Worm (Caenorhabditis elegans) whole organism, L4 larva: Measurements from ENCODE around the gene nhr-76.

Source experiments
- D1046.2 ChIP-seq: fragments of 200-800 bp; sonication (Bioruptor generic); IDR thresholded peaks from 2 replicates; pipeline ENCODE4 v1.3.6; 2022; ENCODE audit warnings: missing genetic modification characterization, missing compliant biosample characterization
- F44E2.7 ChIP-seq: fragments of 200-800 bp; sonication (Bioruptor generic); IDR thresholded peaks from 2 replicates; pipeline ENCODE4 v2.1.2; 2022; ENCODE audit warnings: missing genetic modification characterization, missing compliant biosample characterization
- R02D3.7 ChIP-seq: fragments of 150-350 bp; sonication (generic microtip); optimal IDR thresholded peaks from 3 replicates; lab custom pipeline; 2014; ENCODE audit warnings: missing biosample characterization, missing genetic modification characterization
- T20F7.1 ChIP-seq: fragments of 200-800 bp; sonication (Bioruptor generic); optimal IDR thresholded peaks from 2 replicates; lab custom pipeline; 2018; ENCODE audit warnings: mild to moderate bottlenecking, missing genetic modification characterization, missing compliant biosample characterization
- aha-1 ChIP-seq: fragments of 150-350 bp; peaks from one replicate; lab custom pipeline; 2014; ENCODE audit warnings: missing biosample characterization, missing genetic modification characterization
- ama-1 ChIP-seq: fragments of 150-350 bp; optimal IDR thresholded peaks from 2 replicates; lab custom pipeline; 2014; ENCODE audit warnings: inconsistent platforms, mixed read lengths
- arid-1 ChIP-seq: fragments of 200-800 bp; sonication (Bioruptor generic); conservative IDR thresholded peaks from 2 replicates; pipeline ENCODE4 v1.3.6; 2022; ENCODE audit warnings: missing genetic modification reagents, missing genetic modification characterization, missing compliant biosample characterization
- ceh-32 ChIP-seq: sonication (generic microtip); optimal IDR thresholded peaks from 2 replicates; lab custom pipeline; 2016; ENCODE audit warnings: mild to moderate bottlenecking, missing genetic modification characterization, missing compliant biosample characterization; ENCODE audit not compliant: poor library complexity
- ceh-62 ChIP-seq: sonication (generic microtip); optimal IDR thresholded peaks from 2 replicates; lab custom pipeline; 2017; ENCODE audit warnings: missing biosample characterization, missing genetic modification characterization
- cey-2 ChIP-seq: sonication (generic microtip); optimal IDR thresholded peaks from 3 replicates; lab custom pipeline; 2017; ENCODE audit warnings: missing genetic modification characterization, mild to moderate bottlenecking, missing compliant biosample characterization, antibody characterized with exemption, borderline replicate concordance; ENCODE audit not compliant: insufficient read depth
- daf-16 ChIP-seq, 3 experiments: sonication (generic microtip); optimal IDR thresholded peaks; 2 replicates each; lab custom pipeline; 2016 to 2017; ENCODE audit warnings: missing genetic modification characterization in 3 of 3, missing genetic modification reagents in 3 of 3, mild to moderate bottlenecking in 2 of 3, missing compliant biosample characterization in 2 of 3, missing biosample characterization in 1 of 3, moderate library complexity in 1 of 3
- dmd-6 ChIP-seq: fragments of 200-800 bp; sonication (Bioruptor generic); IDR thresholded peaks from 2 replicates; pipeline ENCODE4 v1.3.6; 2022; ENCODE audit warnings: missing genetic modification reagents, missing genetic modification characterization, missing compliant biosample characterization
- hlh-11 ChIP-seq: fragments of 200-800 bp; sonication (Bioruptor generic); optimal IDR thresholded peaks from 2 replicates; lab custom pipeline; 2018; ENCODE audit warnings: mild to moderate bottlenecking, missing genetic modification characterization, missing compliant biosample characterization
- lin-15B ChIP-seq: fragments of 150-350 bp; sonication (generic microtip); optimal IDR thresholded peaks from 3 replicates; lab custom pipeline; 2014; ENCODE audit warnings: missing biosample characterization, missing genetic modification characterization
- lin-38 ChIP-seq: fragments of 200-800 bp; sonication (Bioruptor generic); IDR thresholded peaks from 2 replicates; pipeline ENCODE4 v1.3.6; 2022; ENCODE audit warnings: missing genetic modification reagents, missing genetic modification characterization, missing compliant biosample characterization
- lin-39 ChIP-seq: fragments of 150-350 bp; optimal IDR thresholded peaks from 2 replicates; lab custom pipeline; 2014; ENCODE audit warnings: missing biosample characterization, missing genetic modification reagents, missing genetic modification characterization
- lsy-2 ChIP-seq, 2 experiments: fragments of 150-350 bp in 1 of 2; sonication (generic microtip) in 1 of 2; optimal IDR thresholded peaks; 2 replicates each; lab custom pipeline; 2014 to 2017; ENCODE audit warnings: missing biosample characterization in 2 of 2, missing genetic modification characterization in 2 of 2
- madf-5 ChIP-seq, 2 experiments: fragments of 200-800 bp; sonication (Bioruptor generic); IDR thresholded peaks; 2 replicates each; pipeline ENCODE4 v1.3.6; 2022; ENCODE audit warnings: missing compliant biosample characterization in 2 of 2, missing genetic modification characterization in 2 of 2
- mdl-1 ChIP-seq, 2 experiments: fragments of 150-350 bp in 1 of 2; sonication (generic microtip) in 1 of 2; optimal IDR thresholded peaks; 2 replicates each; lab custom pipeline; 2014 to 2017; ENCODE audit warnings: missing biosample characterization in 2 of 2, missing genetic modification characterization in 2 of 2
- mdt-29 ChIP-seq: fragments of 200-800 bp; sonication (Bioruptor generic); IDR thresholded peaks from 2 replicates; pipeline ENCODE4 v1.3.6; 2022; ENCODE audit warnings: missing genetic modification reagents, missing genetic modification characterization, missing compliant biosample characterization
- mep-1 ChIP-seq: fragments of 150-350 bp; sonication (generic microtip); optimal IDR thresholded peaks from 3 replicates; lab custom pipeline; 2014; ENCODE audit warnings: missing biosample characterization, missing genetic modification characterization
- mes-2 ChIP-seq: sonication (generic microtip); optimal IDR thresholded peaks from 2 replicates; lab custom pipeline; 2016; ENCODE audit warnings: missing genotype, mild to moderate bottlenecking, missing genetic modification characterization, missing compliant biosample characterization; ENCODE audit not compliant: poor library complexity, severe bottlenecking
- mxl-2 ChIP-seq: fragments of 200-800 bp; sonication (Bioruptor generic); conservative IDR thresholded peaks from 2 replicates; pipeline ENCODE4 v1.3.6; 2022; ENCODE audit warnings: missing genetic modification reagents, missing genetic modification characterization, missing compliant biosample characterization
- mxl-3 ChIP-seq: fragments of 200-800 bp; sonication (Bioruptor generic); optimal IDR thresholded peaks from 2 replicates; lab custom pipeline; 2018; ENCODE audit warnings: mild to moderate bottlenecking, missing genetic modification characterization, missing compliant biosample characterization
- nhr-10 ChIP-seq: fragments of 150-350 bp; optimal IDR thresholded peaks from 2 replicates; lab custom pipeline; 2014; ENCODE audit warnings: missing biosample characterization, missing genetic modification characterization
- nhr-111 ChIP-seq: fragments of 200-800 bp; sonication (Bioruptor generic); optimal IDR thresholded peaks from 2 replicates; lab custom pipeline; 2018; ENCODE audit warnings: mild to moderate bottlenecking, missing genetic modification characterization, missing compliant biosample characterization
- nhr-42 ChIP-seq: fragments of 200-800 bp; sonication (Bioruptor generic); IDR thresholded peaks from 2 replicates; pipeline ENCODE4 v1.3.6; 2022; ENCODE audit warnings: missing genetic modification characterization, missing compliant biosample characterization
- nhr-6 ChIP-seq: fragments of 150-350 bp; optimal IDR thresholded peaks from 2 replicates; lab custom pipeline; 2014; ENCODE audit warnings: missing biosample characterization, missing genetic modification characterization
- nhr-76 ChIP-seq: fragments of 150-350 bp; optimal IDR thresholded peaks from 2 replicates; lab custom pipeline; 2014; ENCODE audit warnings: missing biosample characterization, missing genetic modification characterization
- rbr-2 ChIP-seq: sonication (generic microtip); optimal IDR thresholded peaks from 2 replicates; lab custom pipeline; 2016; ENCODE audit warnings: missing genotype, missing genetic modification characterization, missing compliant biosample characterization
- saeg-2 ChIP-seq: fragments of 200-800 bp; sonication (Bioruptor generic); IDR thresholded peaks from 2 replicates; pipeline ENCODE4 v1.3.6; 2022; ENCODE audit warnings: missing genetic modification reagents, missing genetic modification characterization, missing compliant biosample characterization
- set-16 ChIP-seq: fragments of 200-800 bp; sonication (Bioruptor generic); IDR thresholded peaks from 2 replicates; pipeline ENCODE4 v1.3.6; 2022; ENCODE audit warnings: missing genetic modification reagents, missing genetic modification characterization, missing compliant biosample characterization
- snpc-4 ChIP-seq: fragments of 150-350 bp; optimal IDR thresholded peaks from 2 replicates; lab custom pipeline; 2014; ENCODE audit warnings: missing biosample characterization, missing genetic modification characterization
- tra-1 ChIP-seq: fragments of 200-800 bp; sonication (Bioruptor generic); IDR thresholded peaks from 2 replicates; pipeline ENCODE4 v1.3.6; 2022; ENCODE audit warnings: missing genetic modification reagents, missing genetic modification characterization, missing compliant biosample characterization
- unc-130 ChIP-seq: sonication (generic microtip); optimal IDR thresholded peaks from 2 replicates; lab custom pipeline; 2016; ENCODE audit warnings: missing genetic modification reagents, missing genetic modification characterization, missing compliant biosample characterization
- zag-1 ChIP-seq: fragments of 150-350 bp; optimal IDR thresholded peaks from 2 replicates; lab custom pipeline; 2014; ENCODE audit warnings: missing biosample characterization, missing genetic modification characterization
- zfp-3 ChIP-seq: fragments of 200-800 bp; sonication (Bioruptor generic); conservative IDR thresholded peaks from 2 replicates; pipeline ENCODE4 v1.3.6; 2022; ENCODE audit warnings: missing genetic modification reagents, missing genetic modification characterization, missing compliant biosample characterization
- zip-2 ChIP-seq: fragments of 150-350 bp; optimal IDR thresholded peaks from 2 replicates; lab custom pipeline; 2014; ENCODE audit warnings: missing biosample characterization, missing genetic modification characterization

Gene nhr-76

DNA sequence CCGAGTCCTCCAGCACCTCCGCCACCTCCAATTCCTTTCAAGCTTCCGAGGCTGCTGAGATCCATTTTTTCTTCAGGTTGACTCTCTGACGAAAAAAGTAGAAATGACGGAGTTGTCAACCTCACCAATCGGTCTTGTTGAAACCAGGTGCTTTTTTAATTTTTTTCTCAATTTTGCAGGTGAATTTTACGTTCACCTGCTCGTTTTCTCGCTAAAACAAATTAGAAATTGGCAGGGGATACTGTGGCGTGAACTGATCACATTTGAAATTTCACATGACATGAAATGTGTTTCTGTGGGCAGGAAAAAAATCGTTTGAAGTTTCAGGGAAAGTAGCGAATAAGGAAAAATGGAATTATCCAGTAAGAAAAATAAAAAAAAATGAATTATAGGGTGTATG lies 35.0 kb upstream of the nhr-76 start, which contains the start of gene C18H7.6:
Gene C18H7.6 (minus strand): TSS at position 104 of the 400 bp plus-strand sequence.
- TF ChIP-seq madf-5 (GFP tag; IDR thresholded peaks at IDR 0.05; lab: Robert Waterston, UW) (no peak), mes-2 (tag; lab: Kevin White, UChicago) (no peak), arid-1 (no peak), set-16 (GFP tag; lab: Robert Waterston, UW) (0 out of 2 replicates have a peak, but pooled peaks have one; percentile 7)

DNA sequence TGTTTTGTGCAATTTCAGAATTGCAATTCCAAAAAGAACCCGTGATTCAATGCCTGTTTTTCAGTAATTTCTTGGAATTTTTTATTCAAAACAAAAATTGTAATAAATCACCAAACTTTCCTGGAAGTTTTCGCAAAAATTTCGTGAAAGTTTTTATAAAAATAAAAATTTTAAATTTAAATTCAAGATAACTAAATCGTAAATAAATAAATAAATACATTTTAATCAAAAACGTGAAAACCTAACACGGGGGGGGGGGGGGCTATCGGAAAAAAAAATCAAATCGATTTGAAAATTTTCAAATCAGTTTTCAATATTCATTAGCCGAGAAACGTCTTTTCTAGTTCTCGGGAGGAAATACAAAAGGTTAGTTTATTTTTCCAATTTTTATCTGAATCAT lies 34.3 kb upstream of the nhr-76 start, which contains the start of gene C18H7.4:
Gene C18H7.4 (plus strand): TSS at position 301 of the 400 bp plus-strand sequence.
- TF ChIP-seq rbr-2 (tag; lab: Kevin White, UChicago) (no peak), zip-2 (no peak), lin-39 (tag; lab: Kevin White, UChicago) (no peak), zfp-3 (no peak), saeg-2 (GFP tag; lab: Robert Waterston, UW) (no peak), R02D3.7 (tag; lab: Kevin White, UChicago) (no peak), nhr-76 (tag; lab: Kevin White, UChicago) (no peak), ceh-32 (tag; lab: Kevin White, UChicago) (no peak), lin-38 (no peak), lin-15B (tag; lab: Kevin White, UChicago) (no peak), aha-1 (no peak), unc-130 (GFP tag; lab: Kevin White, UChicago) (no peak), zag-1 (no peak), nhr-10 (tag; lab: Kevin White, UChicago) (no peak), snpc-4 (tag; lab: Kevin White, UChicago) (no peak), lsy-2 (tag; optimal IDR thresholded peaks at IDR 0.05; lab: Kevin White, UChicago) (no peak), cey-2 (no peak)

ce11 chrIV:594840-595239 lies 32.5 kb upstream of the nhr-76 start:
- TF ChIP-seq aha-1 (peak; percentile 92), madf-5 (GFP tag; IDR thresholded peaks at IDR 0.05; lab: Robert Waterston, UW) (no peak), set-16 (GFP tag; lab: Robert Waterston, UW) (peak; percentile 69), F44E2.7 (GFP tag; lab: Robert Waterston, UW) (no peak)
- TF ChIP-seq, all 104 proteins: peak for 2

DNA sequence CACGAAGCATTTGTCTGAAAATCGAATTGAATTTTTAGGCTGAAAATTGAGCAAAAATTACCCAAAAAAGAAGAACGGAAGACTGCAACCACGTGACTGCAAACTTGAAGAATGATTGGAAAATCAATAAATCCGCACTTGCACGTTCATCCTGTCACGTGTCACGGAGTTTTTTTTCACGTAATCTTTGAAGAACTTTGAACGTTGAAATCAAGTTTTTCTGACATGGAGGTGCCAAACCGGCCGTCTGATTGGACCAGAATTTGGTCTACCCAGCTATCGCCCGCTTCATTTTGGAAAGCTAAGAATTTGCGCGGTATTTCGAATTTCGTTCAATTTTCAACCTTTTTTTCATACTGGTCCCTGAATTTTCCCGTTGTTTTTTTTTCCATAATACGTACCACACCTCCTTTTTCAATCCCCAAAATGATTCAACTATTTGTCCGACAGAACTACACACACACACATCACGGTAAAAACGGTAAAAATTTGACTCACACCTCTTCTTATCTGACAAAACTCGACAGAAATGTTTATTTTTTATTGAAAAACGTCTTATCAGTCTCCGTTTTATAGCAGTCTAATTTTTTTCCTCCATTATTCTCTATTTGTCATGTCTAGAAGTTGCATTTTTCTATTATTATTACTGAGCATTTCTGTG lies 30.9 kb upstream of the nhr-76 start, which contains the start of the genes C18H7.7 and C18H7.11:
Gene C18H7.7 (minus strand): TSS at position 101 of the 661 bp plus-strand sequence.
Gene C18H7.11 (plus strand): TSS at position 611 of the 661 bp plus-strand sequence.
- TF ChIP-seq dmd-6 (GFP tag; lab: Robert Waterston, UW) (peak; percentile 27; the same call in 1 of the 2 replicates), daf-16 (GFP tag; optimal IDR thresholded peaks at IDR 0.05; lab: Kevin White, UChicago) (no peak), daf-16 (tag; optimal IDR thresholded peaks at IDR 0.05; lab: Kevin White, UChicago) (peak; percentile 31), hlh-11 (tag; lab: Kevin White, UChicago) (no peak)

DNA sequence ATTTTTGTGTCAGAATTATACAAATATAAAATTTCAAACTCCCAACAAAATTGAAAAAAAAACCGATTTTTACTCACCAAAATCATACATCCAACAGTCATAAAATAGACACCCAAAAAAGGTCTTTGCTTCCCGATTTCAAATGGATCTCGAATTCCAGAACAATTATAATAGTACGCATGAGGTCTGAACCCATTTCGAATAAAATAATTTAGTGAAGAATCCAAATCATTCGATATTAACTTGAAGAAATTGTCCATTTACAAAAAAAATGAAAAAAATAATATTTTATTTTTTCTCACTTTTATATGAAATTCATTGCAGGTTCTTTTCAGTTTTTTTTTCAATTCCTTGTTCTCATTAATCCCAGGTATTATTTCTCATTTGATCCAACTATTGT lies 25.7 kb upstream of the nhr-76 start, which contains the start of gene srt-59:
Gene srt-59 (minus strand): TSS at position 101 of the 400 bp plus-strand sequence.
- no peak for TF ChIP-seq mdt-29 (GFP tag; lab: Robert Waterston, UW)
- TF ChIP-seq mxl-3 (GFP tag; lab: Kevin White, UChicago) = no peak
- TF ChIP-seq mdl-1 (tag; optimal IDR thresholded peaks at IDR 0.05; lab: Kevin White, UChicago) = no peak
- TF ChIP-seq D1046.2 (GFP tag; lab: Robert Waterston, UW) = no peak
- no peak for TF ChIP-seq ama-1 (lab: Kevin White, UChicago)
- no peak for TF ChIP-seq mxl-2 (GFP tag; lab: Robert Waterston, UW)
- no peak for TF ChIP-seq R02D3.7 (tag; lab: Kevin White, UChicago)
- no peak for TF ChIP-seq zag-1
- no peak for TF ChIP-seq ceh-62
- TF ChIP-seq nhr-6 (tag; lab: Kevin White, UChicago) = no peak
- no peak for TF ChIP-seq nhr-42 (GFP tag; lab: Robert Waterston, UW)
- no peak for TF ChIP-seq tra-1
- TF ChIP-seq mep-1 = no peak
- TF ChIP-seq T20F7.1 = no peak
- TF ChIP-seq madf-5 (GFP tag; IDR thresholded peaks at IDR 0.05; lab: Robert Waterston, UW) = no peak
- no peak for TF ChIP-seq nhr-111
